ENCODE assay signal across 1 fruit fly cellular context in the genomic region with DNA sequence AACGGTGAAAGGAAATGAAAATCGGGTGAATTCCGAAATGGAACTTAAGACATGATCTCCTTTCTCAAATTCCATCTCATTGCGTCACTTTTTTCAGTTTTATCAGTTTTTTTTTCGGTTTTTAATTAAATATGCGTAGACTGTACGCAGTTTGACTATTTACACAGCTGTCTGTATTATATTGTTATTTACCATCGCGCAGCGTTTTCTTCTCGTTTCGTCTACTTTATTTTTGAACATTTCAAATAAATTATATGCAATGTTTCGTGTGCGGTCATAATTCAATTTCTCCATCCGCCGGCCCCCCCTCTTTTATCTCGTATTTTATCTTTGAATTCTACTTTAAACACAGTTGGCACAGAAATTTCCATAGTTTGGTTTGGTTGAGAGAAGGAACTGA.
TF ChIP-seq lines count a peak whose summit lies in the region.

No protein-coding gene starts in this region.

TF ChIP-seq in whole organism, embryonic, 481 proteins besides CTCF, POLR2A, EP300 and RAD21 (continued from another document):
- TF ChIP-seq Sox100B (GFP tag; optimal IDR thresholded peaks at IDR 0.05; lab: Kevin White, UChicago) = peak; percentile 10
- TF ChIP-seq HLH3B (GFP tag; IDR thresholded peaks at IDR 0.05; lab: Robert Waterston, UW) = no peak
- TF ChIP-seq rib (GFP tag; IDR thresholded peaks at IDR 0.05; lab: Robert Waterston, UW) = no peak
- TF ChIP-seq dimm (GFP tag; IDR thresholded peaks at IDR 0.05; lab: Robert Waterston, UW) = no peak
- peak; percentile 1 for TF ChIP-seq CG18619 (GFP tag; optimal IDR thresholded peaks at IDR 0.05; lab: Kevin White, UChicago)
- no peak for TF ChIP-seq Dip3 (GFP tag; optimal IDR thresholded peaks at IDR 0.05; lab: Kevin White, UChicago)
- TF ChIP-seq Xrp1 (GFP tag; IDR thresholded peaks at IDR 0.05; lab: Robert Waterston, UW) = no peak
- no peak for TF ChIP-seq az2 (GFP tag; optimal IDR thresholded peaks at IDR 0.05; lab: Kevin White, UChicago)
- peak; percentile 64 for TF ChIP-seq ATbp (GFP tag; optimal IDR thresholded peaks at IDR 0.05; lab: Kevin White, UChicago)
- TF ChIP-seq lab (GFP tag; optimal IDR thresholded peaks at IDR 0.05; lab: Kevin White, UChicago) = peak; percentile 63
- peak; percentile 9 for TF ChIP-seq CG6854 (GFP tag; optimal IDR thresholded peaks at IDR 0.05; lab: Kevin White, UChicago)
- TF ChIP-seq Doc2 (GFP tag; IDR thresholded peaks at IDR 0.05; lab: Robert Waterston, UW) = no peak
- TF ChIP-seq Hmr (GFP tag; optimal IDR thresholded peaks at IDR 0.05; lab: Kevin White, UChicago) = peak; percentile 42
- no peak for TF ChIP-seq dpn (GFP tag; optimal IDR thresholded peaks at IDR 0.05; lab: Kevin White, UChicago)
- TF ChIP-seq Nf-YB (GFP tag; optimal IDR thresholded peaks at IDR 0.05; lab: Kevin White, UChicago) = no peak
- TF ChIP-seq Hr3 (GFP tag; optimal IDR thresholded peaks at IDR 0.05; lab: Kevin White, UChicago) = no peak
- peak; percentile 44 for TF ChIP-seq CG15514 (GFP tag; optimal IDR thresholded peaks at IDR 0.05; lab: Kevin White, UChicago)
- no peak for TF ChIP-seq Bgb (GFP tag; IDR thresholded peaks at IDR 0.05; lab: Robert Waterston, UW; ENCODE audit: partially characterized antibody)
- TF ChIP-seq CG13894 (tag; optimal IDR thresholded peaks at IDR 0.05; lab: Kevin White, UChicago) = no peak
- TF ChIP-seq ssp (GFP tag; IDR thresholded peaks at IDR 0.05; lab: Robert Waterston, UW) = no peak
- peak; percentile 48; the same call in 1 of the 2 replicates for TF ChIP-seq Awh (GFP tag; IDR thresholded peaks at IDR 0.05; lab: Robert Waterston, UW)
- TF ChIP-seq row (GFP tag; IDR thresholded peaks at IDR 0.05; lab: Robert Waterston, UW) = no peak
- TF ChIP-seq CG18599 (GFP tag; optimal IDR thresholded peaks at IDR 0.05; lab: Kevin White, UChicago) = peak; percentile 70
- peak; percentile 42 for TF ChIP-seq BtbVII (GFP tag; optimal IDR thresholded peaks at IDR 0.05; lab: Kevin White, UChicago)
- TF ChIP-seq CG4707 (GFP tag; optimal IDR thresholded peaks at IDR 0.05; lab: Kevin White, UChicago) = peak; percentile 7
- TF ChIP-seq caup (GFP tag; optimal IDR thresholded peaks at IDR 0.05; lab: Kevin White, UChicago; ENCODE audit: severe bottlenecking) = peak; percentile 43
